Fruit fly (Drosophila melanogaster): ENCODE data around the gene Srx.

Srx gene

DNA sequence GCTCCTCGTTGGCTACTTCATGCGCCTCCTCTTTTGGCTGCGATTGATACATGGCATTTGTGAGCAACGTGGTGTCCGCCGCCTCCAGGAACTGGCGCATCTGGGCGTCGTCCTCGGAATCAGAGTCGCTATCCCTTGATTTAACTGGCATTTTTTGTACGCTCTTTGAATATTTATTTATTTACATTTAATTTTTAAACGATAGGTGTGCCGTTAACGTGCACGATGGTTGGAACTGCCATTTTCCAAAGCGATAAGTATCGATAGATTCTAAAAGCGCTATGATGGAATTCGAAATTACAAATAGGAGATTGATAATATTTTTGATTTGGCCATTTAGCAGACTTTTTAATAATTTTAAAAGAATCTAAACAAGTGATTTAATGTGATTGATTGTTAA is 4.3 kb upstream of the Srx start, which contains the start of gene CG32554:
Gene CG32554, minus strand, starts transcription at position 229 of the 400 bp plus-strand sequence.
- no peak for TF ChIP-seq Ets98B (GFP tag; IDR thresholded peaks at IDR 0.05)
- no peak for TF ChIP-seq rn (GFP tag; IDR thresholded peaks at IDR 0.05)
- TF ChIP-seq CG34367 (tag; optimal IDR thresholded peaks at IDR 0.05), result no peak
- no peak for TF ChIP-seq Pif1A (GFP tag; optimal IDR thresholded peaks at IDR 0.05)
- TF ChIP-seq gl (tag; optimal IDR thresholded peaks at IDR 0.05), result no peak
- no peak for TF ChIP-seq CG12605 (GFP tag; IDR thresholded peaks at IDR 0.05)
- no peak for TF ChIP-seq CG9948 (tag; optimal IDR thresholded peaks at IDR 0.05)
- no peak for TF ChIP-seq CG14655 (GFP tag; optimal IDR thresholded peaks at IDR 0.05)
- TF ChIP-seq CG8159 (tag; optimal IDR thresholded peaks at IDR 0.05), result no peak
- no peak for TF ChIP-seq CG8301 (tag; optimal IDR thresholded peaks at IDR 0.05)
- TF ChIP-seq Snoo (tag; optimal IDR thresholded peaks at IDR 0.05), result no peak
- TF ChIP-seq CG17806 (tag; optimal IDR thresholded peaks at IDR 0.05), result no peak
- no peak for TF ChIP-seq CG32121 (GFP tag; IDR thresholded peaks at IDR 0.05)
- no peak for TF ChIP-seq D1 (tag; optimal IDR thresholded peaks at IDR 0.05)
- TF ChIP-seq EcR (GFP tag; optimal IDR thresholded peaks at IDR 0.05), result no peak
- no peak for TF ChIP-seq CG13204 (GFP tag; optimal IDR thresholded peaks at IDR 0.05)
- no peak for TF ChIP-seq CG15710 (tag; optimal IDR thresholded peaks at IDR 0.05)
- TF ChIP-seq CG4496 (GFP tag; IDR thresholded peaks at IDR 0.05), result no peak
- no peak for TF ChIP-seq Pif1B (GFP tag; optimal IDR thresholded peaks at IDR 0.05)
- TF ChIP-seq fd96Ca (GFP tag; IDR thresholded peaks at IDR 0.05), result no peak

DNA sequence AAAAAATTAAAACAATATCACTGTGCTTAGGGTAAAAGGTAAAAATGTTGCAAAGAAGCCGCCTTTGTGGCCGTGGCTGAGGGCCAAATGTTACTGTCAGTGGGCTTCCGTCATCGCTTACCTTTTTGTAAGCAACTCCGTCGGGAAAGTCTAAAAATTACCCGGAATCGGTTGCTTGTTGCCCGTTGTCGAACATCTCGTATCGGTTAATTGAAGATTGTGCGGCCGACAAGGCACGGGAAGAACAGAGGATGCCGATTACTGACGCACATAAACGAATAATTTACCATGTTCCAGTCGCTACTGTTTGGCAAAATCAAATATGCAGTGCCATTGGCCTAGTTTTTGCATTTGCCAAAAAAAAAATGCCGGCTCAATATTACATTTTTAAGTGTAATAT is 745 bp upstream of the Srx start, which contains the start of gene Mco4:
Gene Mco4, minus strand, starts transcription at position 101 of the 400 bp plus-strand sequence.
- TF ChIP-seq Ets98B (GFP tag; IDR thresholded peaks at IDR 0.05), result no peak
- no peak for TF ChIP-seq CG14655 (GFP tag; optimal IDR thresholded peaks at IDR 0.05)
- TF ChIP-seq fd96Ca (GFP tag; IDR thresholded peaks at IDR 0.05), result no peak
- TF ChIP-seq D1 (tag; optimal IDR thresholded peaks at IDR 0.05), result no peak
- TF ChIP-seq CG8301 (tag; optimal IDR thresholded peaks at IDR 0.05), result no peak

DNA sequence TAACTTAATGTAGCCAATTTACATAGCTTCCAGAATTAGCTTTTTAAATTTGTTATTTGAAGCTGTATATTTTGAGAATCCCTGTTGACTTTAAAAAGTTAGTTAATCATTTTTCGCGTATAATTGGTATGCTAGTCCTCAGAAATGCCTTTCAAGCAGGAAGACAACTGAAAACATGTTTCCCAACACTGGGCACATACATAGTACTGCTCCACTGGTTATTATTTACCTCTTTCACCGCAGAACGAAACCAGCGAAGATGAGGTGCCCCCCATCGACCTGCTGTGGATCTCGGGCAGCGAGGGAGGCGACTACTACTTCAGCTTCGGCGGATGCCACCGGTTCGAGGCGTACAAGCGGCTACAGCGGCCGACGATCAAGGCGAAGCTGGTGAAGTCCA is 1.0 kb downstream of the Srx start:
- TF ChIP-seq CG14655 (GFP tag; optimal IDR thresholded peaks at IDR 0.05) (no peak), CG9948 (tag; optimal IDR thresholded peaks at IDR 0.05) (no peak), EcR (GFP tag; optimal IDR thresholded peaks at IDR 0.05) (no peak), CG32121 (GFP tag; IDR thresholded peaks at IDR 0.05) (no peak), Ets98B (GFP tag; IDR thresholded peaks at IDR 0.05) (no peak), CG12605 (GFP tag; IDR thresholded peaks at IDR 0.05) (no peak), CG8301 (tag; optimal IDR thresholded peaks at IDR 0.05) (no peak), Pif1A (GFP tag; optimal IDR thresholded peaks at IDR 0.05) (no peak), CG13204 (GFP tag; optimal IDR thresholded peaks at IDR 0.05) (no peak), CG17806 (tag; optimal IDR thresholded peaks at IDR 0.05) (no peak), CG8159 (tag; optimal IDR thresholded peaks at IDR 0.05) (no peak), gl (tag; optimal IDR thresholded peaks at IDR 0.05) (no peak), CG15710 (tag; optimal IDR thresholded peaks at IDR 0.05) (no peak), CG34367 (tag; optimal IDR thresholded peaks at IDR 0.05) (no peak), fd96Ca (GFP tag; IDR thresholded peaks at IDR 0.05) (no peak)

DNA sequence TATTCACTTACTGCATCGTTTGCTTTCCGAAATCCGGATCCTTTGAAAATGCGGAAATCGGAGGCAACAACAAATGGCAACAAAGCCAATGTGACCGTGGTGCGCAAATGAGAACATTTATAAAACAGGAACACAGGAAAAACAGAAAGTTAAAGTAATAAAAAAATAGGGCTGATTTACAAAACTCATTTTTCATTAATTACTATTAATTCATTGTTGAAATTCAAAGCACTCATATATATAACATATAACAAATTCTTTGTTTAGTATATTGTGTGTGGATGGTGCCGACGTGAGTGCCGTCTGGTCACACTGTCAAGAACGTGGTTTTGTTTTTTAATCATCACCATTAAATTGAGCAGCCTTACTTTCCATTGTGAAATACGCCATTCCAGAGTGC is 3.9 kb downstream of the Srx start, which contains the start of the genes Arp8 and CG6769:
Gene Arp8, minus strand, starts transcription at position 90 of the 400 bp plus-strand sequence.
Gene CG6769, plus strand, starts transcription at position 292 of the 400 bp plus-strand sequence.
- no peak for TF ChIP-seq gl (tag; optimal IDR thresholded peaks at IDR 0.05)
- no peak for TF ChIP-seq Pif1A (GFP tag; optimal IDR thresholded peaks at IDR 0.05)
- TF ChIP-seq EcR (GFP tag; optimal IDR thresholded peaks at IDR 0.05), result no peak
- TF ChIP-seq CG4496 (GFP tag; IDR thresholded peaks at IDR 0.05), result no peak
- TF ChIP-seq CG8301 (tag; optimal IDR thresholded peaks at IDR 0.05), result no peak
- no peak for TF ChIP-seq CG10348 (GFP tag; IDR thresholded peaks at IDR 0.05)
- no peak for TF ChIP-seq fd96Ca (GFP tag; IDR thresholded peaks at IDR 0.05)
- TF ChIP-seq CG14655 (GFP tag; optimal IDR thresholded peaks at IDR 0.05), result no peak
- no peak for TF ChIP-seq rn (GFP tag; IDR thresholded peaks at IDR 0.05)
- no peak for TF ChIP-seq CG15710 (tag; optimal IDR thresholded peaks at IDR 0.05)

DNA sequence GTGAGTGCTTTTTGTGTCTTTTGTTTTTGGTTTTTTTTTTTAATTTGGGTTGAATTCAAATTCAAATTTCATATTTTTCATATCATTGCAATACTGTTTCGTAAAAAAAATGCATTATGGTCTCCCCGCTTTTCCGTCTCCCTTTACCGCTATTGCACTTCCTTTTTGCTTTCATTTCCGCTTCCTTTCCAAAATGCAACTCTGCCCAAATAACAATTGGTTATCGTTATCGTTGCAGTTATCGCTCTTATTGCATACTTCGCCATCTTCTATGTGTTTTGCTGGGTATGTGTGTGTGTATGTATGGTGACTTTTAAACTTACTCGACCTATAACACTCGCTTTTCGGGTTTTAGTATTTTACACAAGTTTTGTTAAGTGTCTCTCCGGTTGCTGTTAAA is 8.3 kb downstream of the Srx start:
- TF ChIP-seq fd96Ca (GFP tag; IDR thresholded peaks at IDR 0.05) (no peak), EcR (GFP tag; optimal IDR thresholded peaks at IDR 0.05) (no peak), CG32121 (GFP tag; IDR thresholded peaks at IDR 0.05) (no peak), CG4496 (GFP tag; IDR thresholded peaks at IDR 0.05) (no peak), CG8301 (tag; optimal IDR thresholded peaks at IDR 0.05) (no peak), CG10348 (GFP tag; IDR thresholded peaks at IDR 0.05) (no peak), CG13204 (GFP tag; optimal IDR thresholded peaks at IDR 0.05) (no peak), CG34367 (tag; optimal IDR thresholded peaks at IDR 0.05) (no peak), CG8159 (tag; optimal IDR thresholded peaks at IDR 0.05) (no peak), CG9948 (tag; optimal IDR thresholded peaks at IDR 0.05) (no peak), gl (tag; optimal IDR thresholded peaks at IDR 0.05) (no peak)

DNA sequence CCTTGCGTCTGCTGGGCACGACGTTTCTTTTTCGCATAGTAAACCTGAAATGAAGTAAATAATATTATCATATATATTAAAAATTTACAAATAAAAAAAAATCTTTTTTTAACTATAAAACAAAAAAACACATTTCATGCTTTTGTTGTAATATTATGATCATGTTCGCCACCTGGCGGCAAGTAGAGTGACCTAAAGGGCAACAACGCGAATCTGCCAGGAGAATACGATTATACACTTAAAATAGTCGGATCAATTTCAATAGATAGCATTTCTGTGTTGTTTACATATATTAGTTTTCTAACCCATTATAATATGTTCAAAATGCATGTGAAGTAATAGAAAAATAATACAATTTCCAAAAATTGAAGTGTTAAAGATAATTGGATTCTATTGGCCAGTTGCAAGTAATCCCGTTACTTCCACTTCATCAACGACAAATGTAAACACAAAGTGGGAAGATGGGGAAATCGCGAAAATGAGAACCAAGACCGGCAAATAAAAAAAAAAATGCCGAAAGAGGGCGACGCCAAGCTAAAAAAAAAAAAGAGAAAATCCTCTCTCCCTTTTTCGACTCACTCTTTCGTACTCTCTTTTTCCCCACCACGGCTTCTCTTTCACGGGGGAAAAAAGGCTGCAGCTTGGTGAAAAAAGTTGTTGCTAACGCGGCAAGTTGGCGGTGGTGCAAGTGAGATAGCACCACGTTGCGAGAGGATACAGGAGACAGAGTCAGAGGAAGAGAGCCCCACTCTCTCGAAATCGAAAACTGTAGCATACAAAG is 14.0 kb downstream of the Srx start:
- 0 out of 2 replicates have a peak, but pooled peaks have one; percentile 31 for TF ChIP-seq CG12605 (GFP tag; IDR thresholded peaks at IDR 0.05)
- TF ChIP-seq CG4496 (GFP tag; IDR thresholded peaks at IDR 0.05), result peak; percentile 49; the same call in 1 of the 3 replicates
- TF ChIP-seq Pif1A (GFP tag; optimal IDR thresholded peaks at IDR 0.05), result peak; percentile 29
- TF ChIP-seq CG9948 (tag; optimal IDR thresholded peaks at IDR 0.05), result no peak
- peak; percentile 28; the same call in 1 of the 3 replicates for TF ChIP-seq fd96Ca (GFP tag; IDR thresholded peaks at IDR 0.05)
- TF ChIP-seq CG8301 (tag; optimal IDR thresholded peaks at IDR 0.05), result no peak
- peak; percentile 44 for TF ChIP-seq EcR (GFP tag; optimal IDR thresholded peaks at IDR 0.05)

Data from whole organism, pupa.